Fruit fly (Drosophila melanogaster) whole organism, embryonic: Measurements from ENCODE around the gene ple.

ENCODE experiments used
- ATbp ChIP-seq: fragments of 200-800 bp; sonication (Bioruptor generic); optimal IDR thresholded peaks from 2 replicates; lab custom pipeline; 2017; ENCODE audit warnings: missing biosample characterization, mild to moderate bottlenecking, missing genetic modification characterization, missing genetic modification reagents
- Abd-B ChIP-seq: fragments of 200-800 bp; sonication (Bioruptor generic); optimal IDR thresholded peaks from 2 replicates; lab custom pipeline; 2018; ENCODE audit warnings: missing biosample characterization, mild to moderate bottlenecking, missing genetic modification characterization, moderate library complexity
- Aef1 ChIP-seq: fragments of 200-800 bp; sonication (Bioruptor generic); IDR thresholded peaks from 3 replicates; pipeline ENCODE4 v1.3.6; 2022; ENCODE audit warnings: missing biosample characterization, missing genetic modification characterization
- Atf-2 ChIP-seq: fragments of 200-800 bp; sonication (Bioruptor generic); optimal IDR thresholded peaks from 2 replicates; lab custom pipeline; 2016; ENCODE audit warnings: missing biosample characterization, missing genetic modification characterization
- Awh ChIP-seq: fragments of 200-800 bp; sonication (Bioruptor generic); IDR thresholded peaks from 2 replicates; pipeline ENCODE4, ENCODE4 v1.3.6; 2022; ENCODE audit warnings: missing biosample characterization, missing genetic modification characterization
- Bgb ChIP-seq: fragments of 200-800 bp; sonication (Bioruptor generic); IDR thresholded peaks from 2 replicates; pipeline ENCODE4 v1.3.6; 2022; ENCODE audit warnings: missing biosample characterization, missing genetic modification characterization; ENCODE audit not compliant: partially characterized antibody
- Blimp-1 ChIP-seq: fragments of 200-800 bp; sonication (Bioruptor generic); optimal IDR thresholded peaks from 3 replicates; lab custom pipeline; 2018; ENCODE audit warnings: missing biosample characterization, missing genetic modification characterization, mild to moderate bottlenecking, moderate library complexity, missing genetic modification reagents
- CG11085 ChIP-seq: fragments of 200-800 bp; sonication (Bioruptor generic); IDR thresholded peaks from 2 replicates; pipeline ENCODE4 v1.3.6; 2022; ENCODE audit warnings: missing biosample characterization, missing genetic modification characterization
- CG12299 ChIP-seq: fragments of 200-800 bp; sonication (Bioruptor generic); optimal IDR thresholded peaks from 2 replicates; lab custom pipeline; 2018; ENCODE audit warnings: missing biosample characterization, mild to moderate bottlenecking, missing genetic modification characterization
- CG13287 ChIP-seq: fragments of 200-800 bp; sonication (Bioruptor generic); IDR thresholded peaks from 2 replicates; pipeline ENCODE4 v1.3.6; 2022; ENCODE audit warnings: missing biosample characterization, missing genetic modification characterization; ENCODE audit not compliant: partially characterized antibody
- CG13624 ChIP-seq: fragments of 200-800 bp; sonication (Bioruptor generic); optimal IDR thresholded peaks from 2 replicates; lab custom pipeline; 2016; ENCODE audit warnings: missing biosample characterization, missing genetic modification characterization
- CG14441 ChIP-seq: fragments of 200-800 bp; sonication (Bioruptor generic); IDR thresholded peaks from 2 replicates; pipeline ENCODE4 v1.3.6; 2022; ENCODE audit warnings: missing biosample characterization, missing genetic modification characterization
- CG14965 ChIP-seq: fragments of 200-800 bp; sonication (Bioruptor generic); optimal IDR thresholded peaks from 2 replicates; lab custom pipeline; 2016; ENCODE audit warnings: missing biosample characterization, missing genetic modification characterization, borderline replicate concordance
- CG17359 ChIP-seq: fragments of 200-800 bp; sonication (Bioruptor generic); optimal IDR thresholded peaks from 3 replicates; lab custom pipeline; 2018; ENCODE audit warnings: missing biosample characterization, mild to moderate bottlenecking, missing genetic modification characterization, moderate library complexity
- CG18599 ChIP-seq: fragments of 200-800 bp; sonication (Bioruptor generic); optimal IDR thresholded peaks from 3 replicates; lab custom pipeline; 2017; ENCODE audit warnings: missing biosample characterization, missing genetic modification characterization, mild to moderate bottlenecking, moderate library complexity, missing genetic modification reagents
- CG30403 ChIP-seq: fragments of 200-800 bp; sonication (Bioruptor generic); optimal IDR thresholded peaks from 3 replicates; lab custom pipeline; 2016; ENCODE audit warnings: missing biosample characterization, missing genetic modification characterization
- CG31441 ChIP-seq: fragments of 200-800 bp; sonication (Bioruptor generic); IDR thresholded peaks from 2 replicates; pipeline ENCODE4 v1.3.6; 2022; ENCODE audit warnings: missing biosample characterization, missing genetic modification characterization
- CG32772 ChIP-seq: fragments of 200-800 bp; sonication (Bioruptor generic); IDR thresholded peaks from 2 replicates; pipeline ENCODE4 v1.3.6; 2022; ENCODE audit warnings: missing biosample characterization, missing genetic modification characterization
- CG3281 ChIP-seq: fragments of 200-800 bp; sonication (Bioruptor generic); optimal IDR thresholded peaks from 3 replicates; lab custom pipeline; 2017; ENCODE audit warnings: missing biosample characterization, mild to moderate bottlenecking, missing genetic modification characterization
- CG34422 ChIP-seq: fragments of 200-800 bp; sonication (Bioruptor generic); IDR thresholded peaks from 3 replicates; pipeline ENCODE4 v1.3.6; 2022; ENCODE audit warnings: missing biosample characterization, missing genetic modification characterization
- CG3847 ChIP-seq: fragments of 200-800 bp; sonication (Bioruptor generic); IDR thresholded peaks from 2 replicates; pipeline ENCODE4 v1.3.6; 2022; ENCODE audit warnings: missing biosample characterization, missing genetic modification characterization
- CG4854 ChIP-seq: fragments of 200-800 bp; sonication (Bioruptor generic); optimal IDR thresholded peaks from 2 replicates; lab custom pipeline; 2016; ENCODE audit warnings: missing biosample characterization, missing genetic modification characterization, inconsistent platforms
- CG5180 ChIP-seq: fragments of 200-800 bp; sonication (Bioruptor generic); optimal IDR thresholded peaks from 3 replicates; lab custom pipeline; 2017; ENCODE audit warnings: missing biosample characterization, missing genetic modification characterization, mild to moderate bottlenecking, moderate library complexity, missing genetic modification reagents
- CG7745 ChIP-seq: fragments of 200-800 bp; sonication (Bioruptor generic); optimal IDR thresholded peaks from 2 replicates; lab custom pipeline; 2018; ENCODE audit warnings: missing biosample characterization, mild to moderate bottlenecking, missing genetic modification characterization, moderate library complexity
- CG7963 ChIP-seq: fragments of 200-800 bp; sonication (Bioruptor generic); IDR thresholded peaks from 3 replicates; pipeline ENCODE4 v1.3.6; 2022; ENCODE audit warnings: missing biosample characterization, missing genetic modification characterization; ENCODE audit not compliant: partially characterized antibody
- CHES-1-like ChIP-seq: fragments of 200-800 bp; sonication (Bioruptor generic); optimal IDR thresholded peaks from 2 replicates; lab custom pipeline; 2016; ENCODE audit warnings: missing biosample characterization, missing genetic modification characterization
- Lhr ChIP-seq: fragments of 200-800 bp; sonication (Bioruptor generic); optimal IDR thresholded peaks from 3 replicates; lab custom pipeline; 2017; ENCODE audit warnings: mild to moderate bottlenecking, missing biosample characterization, missing genetic modification reagents, missing genetic modification characterization
- MTF-1 ChIP-seq: fragments of 200-800 bp; sonication (Bioruptor generic); optimal IDR thresholded peaks from 2 replicates; lab custom pipeline; 2018; ENCODE audit warnings: missing biosample characterization, mild to moderate bottlenecking, missing genetic modification characterization, borderline replicate concordance
- Trl ChIP-seq, 3 experiments: fragments of >200 bp in 2 of 3; fragments of 200-800 bp in 1 of 3; sonication (Bioruptor generic) in 1 of 3; optimal IDR thresholded peaks; 2 replicates in 1 of 3; 3 replicates in 2 of 3; lab custom pipeline; 2016 to 2017; ENCODE audit warnings: missing biosample characterization in 1 of 3, missing genetic modification characterization in 1 of 3
- cad ChIP-seq: fragments of >200 bp; optimal IDR thresholded peaks from 2 replicates; lab custom pipeline; 2017; ENCODE audit warnings: missing biosample characterization, missing genetic modification characterization
- fd102C ChIP-seq: fragments of 200-800 bp; sonication (Bioruptor generic); optimal IDR thresholded peaks from 2 replicates; lab custom pipeline; 2018; ENCODE audit warnings: missing biosample characterization, mild to moderate bottlenecking, missing genetic modification characterization, moderate library complexity
- kay ChIP-seq: fragments of 200-800 bp; sonication (Bioruptor generic); optimal IDR thresholded peaks from 2 replicates; lab custom pipeline; 2016; ENCODE audit warnings: missing biosample characterization, missing genetic modification characterization
- kni ChIP-seq: fragments of 200-800 bp; sonication (Bioruptor generic); optimal IDR thresholded peaks from 3 replicates; lab custom pipeline; 2017; ENCODE audit warnings: mild to moderate bottlenecking, missing biosample characterization, missing genetic modification reagents, missing genetic modification characterization
- knrl ChIP-seq: fragments of 200-800 bp; sonication (Bioruptor generic); IDR thresholded peaks from 3 replicates; pipeline ENCODE4 v1.3.6; 2022; ENCODE audit warnings: missing biosample characterization, missing genetic modification characterization; ENCODE audit not compliant: partially characterized antibody
- nerfin-1 ChIP-seq: fragments of 200-800 bp; sonication (Bioruptor generic); optimal IDR thresholded peaks from 3 replicates; lab custom pipeline; 2019; ENCODE audit warnings: missing biosample characterization, mild to moderate bottlenecking, missing genetic modification characterization, moderate library complexity
- odd ChIP-seq: fragments of 200-800 bp; sonication (Bioruptor generic); optimal IDR thresholded peaks from 2 replicates; lab custom pipeline; 2017; ENCODE audit warnings: missing biosample characterization, mild to moderate bottlenecking, missing genetic modification characterization
- org-1 ChIP-seq: fragments of 200-800 bp; sonication (Bioruptor generic); optimal IDR thresholded peaks from 2 replicates; lab custom pipeline; 2017; ENCODE audit warnings: missing biosample characterization, missing genetic modification characterization
- repo ChIP-seq: fragments of 200-800 bp; sonication (Bioruptor generic); optimal IDR thresholded peaks from 2 replicates; lab custom pipeline; 2016; ENCODE audit warnings: missing biosample characterization, missing genetic modification characterization
- rib ChIP-seq: fragments of 200-800 bp; sonication (Bioruptor generic); IDR thresholded peaks from 2 replicates; pipeline ENCODE4 v1.3.6; 2022; ENCODE audit warnings: missing biosample characterization, missing genetic modification characterization
- sc ChIP-seq, 3 experiments: fragments of >200 bp in 2 of 3; fragments of 200-800 bp in 1 of 3; sonication (Bioruptor generic) in 1 of 3; optimal IDR thresholded peaks; 2 replicates in 2 of 3; 3 replicates in 1 of 3; lab custom pipeline; 2017; ENCODE audit warnings: mild to moderate bottlenecking in 1 of 3, missing biosample characterization in 1 of 3, missing genetic modification characterization in 1 of 3, missing genetic modification reagents in 1 of 3
- schlank ChIP-seq: fragments of 200-800 bp; sonication (Bioruptor generic); optimal IDR thresholded peaks from 2 replicates; lab custom pipeline; 2018; ENCODE audit warnings: missing biosample characterization, mild to moderate bottlenecking, missing genetic modification characterization
- sd ChIP-seq: fragments of 200-800 bp; sonication (Bioruptor generic); optimal IDR thresholded peaks from 3 replicates; lab custom pipeline; 2018; ENCODE audit warnings: missing biosample characterization, mild to moderate bottlenecking, missing genetic modification characterization, moderate library complexity
- sob ChIP-seq: fragments of 200-800 bp; sonication (Bioruptor generic); IDR thresholded peaks from 2 replicates; pipeline ENCODE4 v1.3.6; 2022; ENCODE audit warnings: missing biosample characterization, missing genetic modification characterization
- stwl ChIP-seq: fragments of 200-800 bp; sonication (Bioruptor generic); optimal IDR thresholded peaks from 3 replicates; lab custom pipeline; 2018; ENCODE audit warnings: missing biosample characterization, mild to moderate bottlenecking, missing genetic modification characterization, moderate library complexity
- tin ChIP-seq: fragments of 200-800 bp; sonication (Bioruptor generic); optimal IDR thresholded peaks from 3 replicates; lab custom pipeline; 2016; ENCODE audit warnings: missing biosample characterization, missing genetic modification characterization
- usp ChIP-seq: fragments of >200 bp; optimal IDR thresholded peaks from 2 replicates; lab custom pipeline; 2017; ENCODE audit warnings: missing biosample characterization, missing genetic modification characterization
- yki ChIP-seq: fragments of >200 bp; optimal IDR thresholded peaks from 3 replicates; lab custom pipeline; 2018
- z ChIP-seq: fragments of 200-800 bp; sonication (Bioruptor generic); IDR thresholded peaks from 3 replicates; pipeline ENCODE4 v1.3.6; 2022; ENCODE audit warnings: missing biosample characterization, missing genetic modification characterization

The ple gene

dm6 chr3L:6708995-6709606, 10.2 kb downstream of the ple start (continued):
- TF ChIP-seq org-1 (GFP tag; lab: Kevin White, UChicago) (peak; percentile 82), Atf-2 (GFP tag; lab: Kevin White, UChicago) (peak; percentile 40), CG13287 (GFP tag; lab: Robert Waterston, UW) (no peak; the same call in 1 of the 2 replicates), tin (peak; percentile 83), Lhr (GFP tag; lab: Kevin White, UChicago) (peak; percentile 59), CG3281 (GFP tag; lab: Kevin White, UChicago) (peak; percentile 94), fd102C (GFP tag; lab: Kevin White, UChicago) (peak; percentile 26), CG12299 (tag; lab: Kevin White, UChicago) (peak; percentile 81), stwl (tag; lab: Kevin White, UChicago) (peak; percentile 61), sc (optimal IDR thresholded peaks at IDR 0.05; lab: Kevin White, UChicago) (no peak), sc (GFP tag; optimal IDR thresholded peaks at IDR 0.05; lab: Kevin White, UChicago) (peak; percentile 56), odd (GFP tag; lab: Kevin White, UChicago) (peak; percentile 82), cad (GFP tag; lab: Kevin White, UChicago) (no peak), kay (GFP tag; lab: Kevin White, UChicago) (peak; percentile 44), sd (tag; lab: Kevin White, UChicago) (no peak), CG32772 (GFP tag; lab: Robert Waterston, UW) (peak; percentile 78), usp (no peak), MTF-1 (GFP tag; lab: Kevin White, UChicago) (peak; percentile 91), yki (lab: Kevin White, UChicago) (no peak), kni (GFP tag; lab: Kevin White, UChicago) (peak; percentile 30), schlank (tag; lab: Kevin White, UChicago) (peak; percentile 92), Aef1 (GFP tag; lab: Robert Waterston, UW) (peak; percentile 70), ATbp (peak; percentile 94), sob (peak; percentile 92), CG31441 (peak; percentile 64), CHES-1-like (GFP tag; lab: Kevin White, UChicago) (peak; percentile 18), Trl (optimal IDR thresholded peaks at IDR 0.05; lab: Kevin White, UChicago) (no peak), Trl (GFP tag; optimal IDR thresholded peaks at IDR 0.05; lab: Kevin White, UChicago) (peak; percentile 96), repo (GFP tag; lab: Kevin White, UChicago) (peak; percentile 76), CG3847 (peak; percentile 74), CG4854 (GFP tag; lab: Kevin White, UChicago) (peak; percentile 85), CG14965 (GFP tag; lab: Kevin White, UChicago) (peak; percentile 34), Abd-B (peak; percentile 92), CG30403 (peak; percentile 83), Awh (GFP tag; lab: Robert Waterston, UW) (peak; percentile 85), Bgb (GFP tag; lab: Robert Waterston, UW) (peak; percentile 43; the same call in 1 of the 2 replicates), CG5180 (GFP tag; lab: Kevin White, UChicago) (peak; percentile 59), nerfin-1 (tag; lab: Kevin White, UChicago) (peak; percentile 84), knrl (GFP tag; lab: Robert Waterston, UW) (no peak), CG7745 (tag; lab: Kevin White, UChicago) (no peak), CG11085 (GFP tag; lab: Robert Waterston, UW) (peak; percentile 85), Blimp-1 (GFP tag; lab: Kevin White, UChicago) (peak; percentile 65), CG34422 (GFP tag; lab: Robert Waterston, UW) (peak; percentile 85), CG7963 (GFP tag; lab: Robert Waterston, UW) (no peak), rib (GFP tag; lab: Robert Waterston, UW) (no peak; the same call in 1 of the 2 replicates), CG18599 (GFP tag; lab: Kevin White, UChicago) (peak; percentile 89), CG13624 (GFP tag; lab: Kevin White, UChicago) (peak; percentile 74), CG14441 (GFP tag; lab: Robert Waterston, UW) (peak; percentile 88), CG17359 (tag; lab: Kevin White, UChicago) (peak; percentile 90), z (GFP tag; lab: Robert Waterston, UW) (no peak)
